Fruit fly (Drosophila melanogaster): ENCODE data around the gene Pi4KIIalpha.

DNA sequence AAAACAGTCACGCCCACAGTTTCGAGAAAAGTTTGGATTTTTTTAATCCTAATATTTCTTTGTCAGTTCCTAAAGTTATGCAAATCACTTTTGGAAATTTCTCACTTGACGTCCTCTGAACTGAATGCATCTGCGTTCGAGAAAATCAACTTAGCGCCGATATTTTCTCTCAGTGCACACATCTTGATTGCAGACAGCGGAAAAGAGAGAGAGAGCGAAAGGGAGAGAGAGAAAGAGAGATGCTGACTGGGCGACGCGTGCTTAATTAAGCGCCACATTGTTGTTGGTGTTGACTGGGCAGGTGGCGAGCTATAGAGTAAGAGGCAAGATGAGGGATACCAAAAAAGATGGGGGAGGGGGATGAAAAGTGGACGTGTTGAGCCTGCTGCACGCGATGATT, 44.8 kb downstream of the Pi4KIIalpha start:
- TF ChIP-seq CG3919 (GFP tag; optimal IDR thresholded peaks at IDR 0.05) (peak; percentile 80), CG6854 (GFP tag; optimal IDR thresholded peaks at IDR 0.05) (no peak), Hr38 (GFP tag; optimal IDR thresholded peaks at IDR 0.05) (no peak), CG16779 (tag; optimal IDR thresholded peaks at IDR 0.05) (peak; percentile 18)

Data from whole organism, prepupa.